Fruit fly (Drosophila melanogaster) whole organism, embryonic: ENCODE measurements around the gene ninaE.

Experiments
- CG10267 ChIP-seq: fragments of 200-800 bp; sonication (Bioruptor generic); optimal IDR thresholded peaks from 2 replicates; lab custom pipeline; 2018; ENCODE audit warnings: missing biosample characterization, mild to moderate bottlenecking, missing genetic modification characterization, moderate library complexity
- CG10565 ChIP-seq: fragments of 200-800 bp; sonication (Bioruptor generic); optimal IDR thresholded peaks from 3 replicates; lab custom pipeline; 2016; ENCODE audit warnings: missing biosample characterization, mild to moderate bottlenecking, missing genetic modification characterization
- CG12219 ChIP-seq: fragments of 200-800 bp; sonication (Bioruptor generic); optimal IDR thresholded peaks from 3 replicates; lab custom pipeline; 2018; ENCODE audit warnings: missing biosample characterization, mild to moderate bottlenecking, missing genetic modification characterization
- CG12659 ChIP-seq: fragments of 200-800 bp; sonication (Bioruptor generic); optimal IDR thresholded peaks from 3 replicates; lab custom pipeline; 2017; ENCODE audit warnings: mild to moderate bottlenecking, missing biosample characterization, missing genetic modification reagents, missing genetic modification characterization
- CG13287 ChIP-seq: fragments of 200-800 bp; sonication (Bioruptor generic); IDR thresholded peaks from 2 replicates; pipeline ENCODE4 v1.3.6; 2022; ENCODE audit warnings: missing biosample characterization, missing genetic modification characterization; ENCODE audit not compliant: partially characterized antibody
- CG14710 ChIP-seq: fragments of 200-800 bp; sonication (Bioruptor generic); optimal IDR thresholded peaks from 3 replicates; lab custom pipeline; 2019; ENCODE audit warnings: missing biosample characterization, mild to moderate bottlenecking, missing genetic modification characterization, moderate library complexity
- CG15011 ChIP-seq: fragments of 200-800 bp; sonication (Bioruptor generic); optimal IDR thresholded peaks from 3 replicates; lab custom pipeline; 2018; ENCODE audit warnings: missing biosample characterization, mild to moderate bottlenecking, missing genetic modification characterization
- CG15073 ChIP-seq: fragments of 200-800 bp; sonication (Bioruptor generic); optimal IDR thresholded peaks from 2 replicates; lab custom pipeline; 2016; ENCODE audit warnings: missing biosample characterization, missing genetic modification characterization
- CG15514 ChIP-seq: fragments of 200-800 bp; sonication (Bioruptor generic); optimal IDR thresholded peaks from 3 replicates; lab custom pipeline; 2017; ENCODE audit warnings: missing biosample characterization, missing genetic modification characterization, mild to moderate bottlenecking, moderate library complexity, missing genetic modification reagents
- CG16813 ChIP-seq: fragments of 200-800 bp; sonication (Bioruptor generic); IDR thresholded peaks from 3 replicates; pipeline ENCODE4 v1.3.6; 2022; ENCODE audit warnings: missing biosample characterization, missing genetic modification characterization; ENCODE audit not compliant: partially characterized antibody
- CG17186 ChIP-seq: fragments of 200-800 bp; sonication (Bioruptor generic); optimal IDR thresholded peaks from 3 replicates; lab custom pipeline; 2017; ENCODE audit warnings: missing biosample characterization, missing genetic modification reagents, missing genetic modification characterization
- CG2120 ChIP-seq: fragments of 200-800 bp; sonication (Bioruptor generic); optimal IDR thresholded peaks from 3 replicates; lab custom pipeline; 2016; ENCODE audit warnings: missing biosample characterization, missing genetic modification characterization
- CG2712 ChIP-seq: fragments of 200-800 bp; optimal IDR thresholded peaks from 3 replicates; lab custom pipeline; 2019; ENCODE audit warnings: missing biosample characterization, mild to moderate bottlenecking, missing genetic modification characterization, moderate library complexity
- CG4617 ChIP-seq: fragments of 200-800 bp; sonication (Bioruptor generic); optimal IDR thresholded peaks from 3 replicates; lab custom pipeline; 2016; ENCODE audit warnings: missing biosample characterization, missing genetic modification characterization, borderline replicate concordance
- CG4854 ChIP-seq: fragments of 200-800 bp; sonication (Bioruptor generic); optimal IDR thresholded peaks from 2 replicates; lab custom pipeline; 2016; ENCODE audit warnings: missing biosample characterization, missing genetic modification characterization, inconsistent platforms
- CG5245 ChIP-seq: fragments of 200-800 bp; sonication (Bioruptor generic); optimal IDR thresholded peaks from 3 replicates; lab custom pipeline; 2016; ENCODE audit warnings: missing biosample characterization, missing genetic modification characterization
- CG6254 ChIP-seq: fragments of 200-800 bp; sonication (Bioruptor generic); optimal IDR thresholded peaks from 3 replicates; lab custom pipeline; 2017; ENCODE audit warnings: mild to moderate bottlenecking, missing biosample characterization, missing genetic modification reagents, missing genetic modification characterization
- CG7745 ChIP-seq: fragments of 200-800 bp; sonication (Bioruptor generic); optimal IDR thresholded peaks from 2 replicates; lab custom pipeline; 2018; ENCODE audit warnings: missing biosample characterization, mild to moderate bottlenecking, missing genetic modification characterization, moderate library complexity
- CG9797 ChIP-seq: fragments of 200-800 bp; sonication (Bioruptor generic); optimal IDR thresholded peaks from 3 replicates; lab custom pipeline; 2018; ENCODE audit warnings: missing biosample characterization, mild to moderate bottlenecking, missing genetic modification characterization
- Camta ChIP-seq: fragments of 200-800 bp; sonication (Bioruptor generic); optimal IDR thresholded peaks from 2 replicates; lab custom pipeline; 2016; ENCODE audit warnings: missing biosample characterization, missing genetic modification characterization
- Dp ChIP-seq: fragments of 200-800 bp; sonication (Bioruptor generic); optimal IDR thresholded peaks from 2 replicates; lab custom pipeline; 2018; ENCODE audit warnings: missing biosample characterization, mild to moderate bottlenecking, missing genetic modification characterization, moderate library complexity
- E2f2 ChIP-seq: fragments of 200-800 bp; sonication (Bioruptor generic); IDR thresholded peaks from 2 replicates; pipeline ENCODE4 v1.3.6; 2022; ENCODE audit warnings: missing biosample characterization, missing genetic modification characterization
- HmgZ ChIP-seq: fragments of 200-800 bp; sonication (Bioruptor generic); optimal IDR thresholded peaks from 2 replicates; lab custom pipeline; 2018; ENCODE audit warnings: missing biosample characterization, mild to moderate bottlenecking, missing genetic modification characterization
- Hr3 ChIP-seq: fragments of 200-800 bp; sonication (Bioruptor generic); optimal IDR thresholded peaks from 3 replicates; lab custom pipeline; 2016; ENCODE audit warnings: missing biosample characterization, missing genetic modification characterization
- MBD-R2 ChIP-seq: fragments of 200-800 bp; sonication (Bioruptor generic); IDR thresholded peaks from 2 replicates; pipeline ENCODE4 v1.3.6; 2022; ENCODE audit warnings: missing biosample characterization, missing genetic modification characterization
- Med ChIP-seq: fragments of 200-800 bp; sonication (Bioruptor generic); peaks from one replicate; lab custom pipeline; 2016; ENCODE audit warnings: missing biosample characterization, missing genetic modification characterization, mild to moderate bottlenecking, inconsistent platforms, moderate library complexity
- Mes4 ChIP-seq: fragments of 200-800 bp; sonication (Bioruptor generic); optimal IDR thresholded peaks from 2 replicates; lab custom pipeline; 2016; ENCODE audit warnings: missing biosample characterization, missing genetic modification characterization
- Myb ChIP-seq: fragments of 200-800 bp; sonication (Bioruptor generic); optimal IDR thresholded peaks from 2 replicates; lab custom pipeline; 2016; ENCODE audit warnings: missing biosample characterization, missing genetic modification characterization
- Nf-YA ChIP-seq: fragments of 200-800 bp; sonication (Bioruptor generic); IDR thresholded peaks from 2 replicates; pipeline ENCODE4 v1.3.6; 2022; ENCODE audit warnings: missing biosample characterization, missing genetic modification characterization
- bbx ChIP-seq: fragments of 200-800 bp; sonication (Bioruptor generic); IDR thresholded peaks from 2 replicates; pipeline ENCODE4 v1.3.6; 2022; ENCODE audit warnings: missing biosample characterization, missing genetic modification characterization; ENCODE audit not compliant: partially characterized antibody
- corto ChIP-seq: fragments of 200-800 bp; sonication (Bioruptor generic); optimal IDR thresholded peaks from 2 replicates; lab custom pipeline; 2016; ENCODE audit warnings: missing biosample characterization, mild to moderate bottlenecking, missing genetic modification characterization, moderate library complexity
- dm ChIP-seq: fragments of 200-800 bp; sonication (Bioruptor generic); optimal IDR thresholded peaks from 3 replicates; lab custom pipeline; 2016; ENCODE audit warnings: missing biosample characterization, missing genetic modification characterization
- exex ChIP-seq: fragments of 200-800 bp; sonication (Bioruptor generic); optimal IDR thresholded peaks from 4 replicates; lab custom pipeline; 2018; ENCODE audit warnings: missing biosample characterization, mild to moderate bottlenecking, missing genetic modification characterization, moderate library complexity
- gfzf ChIP-seq: fragments of 200-800 bp; sonication (Bioruptor generic); optimal IDR thresholded peaks from 2 replicates; lab custom pipeline; 2016; ENCODE audit warnings: missing biosample characterization, mild to moderate bottlenecking, missing genetic modification characterization, moderate library complexity
- gsb-n ChIP-seq: fragments of 200-800 bp; sonication (Bioruptor generic); optimal IDR thresholded peaks from 3 replicates; lab custom pipeline; 2018; ENCODE audit warnings: missing biosample characterization, mild to moderate bottlenecking, missing genetic modification characterization
- hb ChIP-seq: fragments of 200-800 bp; sonication (Bioruptor generic); IDR thresholded peaks from 3 replicates; pipeline ENCODE4 v1.3.6; 2022; ENCODE audit warnings: missing biosample characterization, missing genetic modification characterization; ENCODE audit not compliant: partially characterized antibody
- kah ChIP-seq: fragments of 200-800 bp; sonication (Bioruptor generic); optimal IDR thresholded peaks from 2 replicates; lab custom pipeline; 2018; ENCODE audit warnings: missing biosample characterization, mild to moderate bottlenecking, missing genetic modification characterization
- lbe ChIP-seq: fragments of 200-800 bp; sonication (Bioruptor generic); optimal IDR thresholded peaks from 2 replicates; lab custom pipeline; 2016; ENCODE audit warnings: missing biosample characterization, mild to moderate bottlenecking, missing genetic modification characterization
- maf-S ChIP-seq: fragments of 200-800 bp; sonication (Bioruptor generic); optimal IDR thresholded peaks from 2 replicates; lab custom pipeline; 2016; ENCODE audit warnings: missing biosample characterization, missing genetic modification characterization
- onecut ChIP-seq: fragments of 200-800 bp; sonication (Bioruptor generic); IDR thresholded peaks from 2 replicates; pipeline ENCODE4 v1.3.6; 2022; ENCODE audit warnings: missing biosample characterization, missing genetic modification characterization
- otp ChIP-seq: fragments of 200-800 bp; sonication (Bioruptor generic); IDR thresholded peaks from 3 replicates; pipeline ENCODE4, ENCODE4 v1.3.6; 2022; ENCODE audit warnings: missing biosample characterization, missing genetic modification characterization
- phol ChIP-seq: fragments of 200-800 bp; sonication (Bioruptor generic); optimal IDR thresholded peaks from 3 replicates; lab custom pipeline; 2018; ENCODE audit warnings: missing biosample characterization, mild to moderate bottlenecking, missing genetic modification characterization, moderate library complexity
- psq ChIP-seq: fragments of 200-800 bp; sonication (Bioruptor generic); optimal IDR thresholded peaks from 2 replicates; lab custom pipeline; 2017; ENCODE audit warnings: missing biosample characterization, missing genetic modification characterization
- pzg ChIP-seq: fragments of 200-800 bp; sonication (Bioruptor generic); optimal IDR thresholded peaks from 3 replicates; lab custom pipeline; 2018; ENCODE audit warnings: missing biosample characterization, mild to moderate bottlenecking, missing genetic modification characterization, moderate library complexity
- scrt ChIP-seq: fragments of 200-800 bp; sonication (Bioruptor generic); optimal IDR thresholded peaks from 2 replicates; lab custom pipeline; 2018; ENCODE audit warnings: missing biosample characterization, mild to moderate bottlenecking, missing genetic modification characterization, moderate library complexity
- sens ChIP-seq: fragments of 200-800 bp; sonication (Bioruptor generic); peaks from one replicate; lab custom pipeline; 2016; ENCODE audit warnings: missing biosample characterization, missing genetic modification characterization
- stwl ChIP-seq: fragments of 200-800 bp; sonication (Bioruptor generic); optimal IDR thresholded peaks from 3 replicates; lab custom pipeline; 2018; ENCODE audit warnings: missing biosample characterization, mild to moderate bottlenecking, missing genetic modification characterization, moderate library complexity
- trem ChIP-seq: fragments of 200-800 bp; optimal IDR thresholded peaks from 3 replicates; lab custom pipeline; 2019; ENCODE audit warnings: missing biosample characterization, mild to moderate bottlenecking, missing genetic modification characterization, moderate library complexity
- zen ChIP-seq: fragments of 200-800 bp; sonication (Bioruptor generic); optimal IDR thresholded peaks from 3 replicates; lab custom pipeline; 2018; ENCODE audit warnings: missing biosample characterization, mild to moderate bottlenecking, missing genetic modification characterization, moderate library complexity

Gene ninaE

DNA sequence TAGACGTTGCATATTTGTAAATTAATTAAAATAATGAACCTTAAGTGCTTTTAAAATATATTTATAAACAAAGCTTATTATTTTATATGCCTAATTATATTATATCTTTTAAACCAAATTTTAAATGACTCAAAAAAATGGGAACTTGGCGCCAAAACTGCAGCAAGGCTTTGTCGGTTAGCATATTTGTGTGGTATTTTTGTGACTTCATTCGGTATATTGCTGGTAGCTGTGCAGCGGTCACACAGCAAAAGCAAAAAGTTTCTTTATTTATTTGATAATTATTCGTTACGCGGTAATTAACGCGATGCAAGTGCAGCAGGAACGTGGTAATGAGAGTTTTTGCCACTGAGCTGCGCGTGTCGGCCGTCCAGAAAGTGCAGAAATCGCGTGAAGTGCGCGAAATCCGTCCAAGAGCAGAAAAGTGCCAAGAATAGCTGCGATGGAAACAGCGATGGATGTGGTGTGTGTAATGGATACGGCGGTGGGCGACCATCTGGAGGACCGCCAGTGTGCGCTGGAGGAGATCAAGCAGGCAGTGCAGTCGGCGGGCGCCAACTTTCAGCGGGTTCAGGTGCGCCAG is 8.4 kb downstream of the ninaE start, which contains the start of gene Ask1:
TSS of gene Ask1 (plus strand) at position 250 of the 583 bp plus-strand sequence.
- TF ChIP-seq phol (tag; lab: Kevin White, UChicago) (peak; percentile 31), Dp (GFP tag; lab: Kevin White, UChicago) (peak; percentile 85), hb (no peak), Med (GFP tag; lab: Kevin White, UChicago) (peak; percentile 70), MBD-R2 (GFP tag; lab: Robert Waterston, UW) (peak; percentile 59), CG2712 (tag; lab: Kevin White, UChicago) (peak; percentile 7), CG15011 (GFP tag; lab: Kevin White, UChicago) (no peak), Mes4 (GFP tag; lab: Kevin White, UChicago) (no peak), Nf-YA (GFP tag; lab: Robert Waterston, UW) (no peak), CG9797 (peak; percentile 81), Myb (GFP tag; lab: Kevin White, UChicago) (no peak), CG10267 (tag; lab: Kevin White, UChicago) (peak; percentile 20), CG17186 (GFP tag; lab: Kevin White, UChicago) (peak; percentile 47), CG6254 (GFP tag; lab: Kevin White, UChicago) (peak; percentile 98), psq (no peak), stwl (tag; lab: Kevin White, UChicago) (peak; percentile 11), kah (GFP tag; lab: Kevin White, UChicago) (peak; percentile 73), exex (tag; lab: Kevin White, UChicago) (peak; percentile 16), trem (tag; lab: Kevin White, UChicago) (peak; percentile 22), CG13287 (0 out of 2 replicates have a peak, but pooled peaks have one; percentile 6), E2f2 (GFP tag; lab: Robert Waterston, UW) (peak; percentile 87), CG5245 (GFP tag; lab: Kevin White, UChicago) (no peak), otp (GFP tag; lab: Robert Waterston, UW) (peak; percentile 19; the same call in 1 of the 3 replicates), maf-S (GFP tag; lab: Kevin White, UChicago) (no peak), Camta (no peak), sens (GFP tag; lab: Kevin White, UChicago) (peak; percentile 4), CG12659 (GFP tag; lab: Kevin White, UChicago) (peak; percentile 18), CG4854 (GFP tag; lab: Kevin White, UChicago) (peak; percentile 15), onecut (GFP tag; lab: Robert Waterston, UW) (no peak), dm (GFP tag; lab: Kevin White, UChicago) (peak; percentile 0), lbe (GFP tag; lab: Kevin White, UChicago) (peak; percentile 53), CG15073 (GFP tag; lab: Kevin White, UChicago) (peak; percentile 78), gfzf (GFP tag; lab: Kevin White, UChicago) (peak; percentile 82), scrt (GFP tag; lab: Kevin White, UChicago) (peak; percentile 60), CG4617 (peak; percentile 81), CG15514 (GFP tag; lab: Kevin White, UChicago) (peak; percentile 44), CG10565 (GFP tag; lab: Kevin White, UChicago) (no peak), corto (GFP tag; lab: Kevin White, UChicago) (no peak), HmgZ (tag; lab: Kevin White, UChicago) (no peak), Hr3 (GFP tag; lab: Kevin White, UChicago) (no peak), CG14710 (tag; lab: Kevin White, UChicago) (peak; percentile 13), zen (tag; lab: Kevin White, UChicago) (peak; percentile 44), CG12219 (GFP tag; lab: Kevin White, UChicago) (no peak), CG7745 (tag; lab: Kevin White, UChicago) (peak; percentile 3), pzg (GFP tag; lab: Kevin White, UChicago) (peak; percentile 65), CG16813 (peak; percentile 22; the same call in 1 of the 3 replicates), gsb-n (tag; lab: Kevin White, UChicago) (no peak), CG2120 (GFP tag; lab: Kevin White, UChicago) (no peak), bbx (0 out of 2 replicates have a peak, but pooled peaks have one; percentile 32)
